Fruit fly (Drosophila melanogaster): ENCODE data around the gene CG43725.

DNA sequence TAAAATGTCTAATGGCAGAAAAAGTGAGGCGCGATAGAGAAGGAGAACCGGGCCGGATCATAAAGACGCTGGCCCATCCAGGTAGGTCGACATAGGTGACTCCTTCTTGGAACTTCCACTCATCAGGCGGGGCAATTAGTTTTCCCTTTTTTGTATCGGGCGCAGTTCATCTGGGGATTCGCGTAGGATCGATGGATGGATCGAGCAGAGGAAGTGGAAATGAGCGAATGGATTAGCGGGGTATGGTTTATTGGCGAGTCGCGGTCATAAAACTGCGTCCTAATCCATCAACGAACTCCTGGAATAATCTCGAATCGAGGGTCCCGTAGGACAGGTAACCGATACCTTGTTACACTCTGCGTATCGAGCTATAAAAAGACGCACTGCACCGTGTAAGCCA is at the start of gene CG43725:
- TF ChIP-seq CG11617 (GFP tag; optimal IDR thresholded peaks at IDR 0.05) (no peak), kay (GFP tag; ENCODE audit: borderline replicate concordance) (no peak), toe (GFP tag; optimal IDR thresholded peaks at IDR 0.05) (no peak), pad (GFP tag; optimal IDR thresholded peaks at IDR 0.05) (no peak), Crg-1 (GFP tag; optimal IDR thresholded peaks at IDR 0.05) (no peak), CG14711 (tag; optimal IDR thresholded peaks at IDR 0.05) (no peak), CG1620 (GFP tag; optimal IDR thresholded peaks at IDR 0.05) (no peak), Mnt (GFP tag; optimal IDR thresholded peaks at IDR 0.05) (no peak), bab1 (GFP tag; optimal IDR thresholded peaks at IDR 0.05) (no peak), cic (GFP tag; optimal IDR thresholded peaks at IDR 0.05) (no peak)
